Worm (Caenorhabditis elegans) whole organism, L4 larva: ENCODE results near the gene sor-1.

Experiments
- F10B5.3 ChIP-seq: sonication (generic microtip); optimal IDR thresholded peaks from 2 replicates; lab custom pipeline; 2016; ENCODE audit warnings: mild to moderate bottlenecking, missing genetic modification characterization, missing compliant biosample characterization
- F26F4.8 ChIP-seq: fragments of 200-800 bp; sonication (Bioruptor generic); conservative IDR thresholded peaks from 2 replicates; pipeline ENCODE4 v1.3.6; 2022; ENCODE audit warnings: missing genetic modification characterization, missing compliant biosample characterization
- F37D6.2 ChIP-seq: sonication (generic microtip); optimal IDR thresholded peaks from 2 replicates; lab custom pipeline; 2016; ENCODE audit warnings: mild to moderate bottlenecking, missing genetic modification characterization, missing compliant biosample characterization
- F44E2.7 ChIP-seq: fragments of 200-800 bp; sonication (Bioruptor generic); IDR thresholded peaks from 2 replicates; pipeline ENCODE4 v2.1.2; 2022; ENCODE audit warnings: missing genetic modification characterization, missing compliant biosample characterization
- Y48G9A.11 ChIP-seq: fragments of 200-800 bp; sonication (Bioruptor generic); IDR thresholded peaks from 2 replicates; pipeline ENCODE4 v1.3.6; 2022; ENCODE audit warnings: missing genetic modification reagents, missing genetic modification characterization, missing compliant biosample characterization
- aly-2 ChIP-seq: sonication (generic microtip); optimal IDR thresholded peaks from 2 replicates; lab custom pipeline; 2018; ENCODE audit warnings: missing biosample characterization, missing genetic modification characterization
- ama-1 ChIP-seq: fragments of 150-350 bp; optimal IDR thresholded peaks from 2 replicates; lab custom pipeline; 2014; ENCODE audit warnings: inconsistent platforms, mixed read lengths
- attf-4 ChIP-seq: sonication (generic microtip); optimal IDR thresholded peaks from 3 replicates; lab custom pipeline; 2017; ENCODE audit warnings: missing biosample characterization, missing genetic modification characterization
- ceh-28 ChIP-seq: fragments of 150-350 bp; optimal IDR thresholded peaks from 2 replicates; lab custom pipeline; 2014; ENCODE audit warnings: missing biosample characterization, missing genetic modification reagents, missing genetic modification characterization
- ceh-44 ChIP-seq: fragments of 200-800 bp; sonication (Bioruptor generic); IDR thresholded peaks from 2 replicates; pipeline ENCODE4 v1.3.6; 2022; ENCODE audit warnings: missing genetic modification reagents, missing genetic modification characterization, missing compliant biosample characterization
- ceh-62 ChIP-seq: sonication (generic microtip); optimal IDR thresholded peaks from 2 replicates; lab custom pipeline; 2017; ENCODE audit warnings: missing biosample characterization, missing genetic modification characterization
- ceh-82 ChIP-seq: sonication (generic microtip); optimal IDR thresholded peaks from 2 replicates; lab custom pipeline; 2017; ENCODE audit warnings: missing biosample characterization, missing genetic modification characterization
- ctbp-1 ChIP-seq: fragments of 200-800 bp; sonication (Bioruptor generic); IDR thresholded peaks from 2 replicates; pipeline ENCODE4 v1.3.6; 2022; ENCODE audit warnings: missing genetic modification reagents, missing genetic modification characterization, missing compliant biosample characterization
- daf-12 ChIP-seq: fragments of 150-350 bp; optimal IDR thresholded peaks from 2 replicates; lab custom pipeline; 2014; ENCODE audit warnings: missing biosample characterization, missing genetic modification reagents, missing genetic modification characterization
- daf-16 ChIP-seq, 3 experiments: sonication (generic microtip); optimal IDR thresholded peaks; 2 replicates each; lab custom pipeline; 2016 to 2017; ENCODE audit warnings: missing genetic modification characterization in 3 of 3, missing genetic modification reagents in 3 of 3, mild to moderate bottlenecking in 2 of 3, missing compliant biosample characterization in 2 of 3, missing biosample characterization in 1 of 3, moderate library complexity in 1 of 3
- daf-8 ChIP-seq: fragments of 200-800 bp; sonication (Bioruptor generic); IDR thresholded peaks from 2 replicates; pipeline ENCODE4 v1.3.6; 2022; ENCODE audit warnings: missing genetic modification characterization, missing compliant biosample characterization
- dmd-6 ChIP-seq: fragments of 200-800 bp; sonication (Bioruptor generic); IDR thresholded peaks from 2 replicates; pipeline ENCODE4 v1.3.6; 2022; ENCODE audit warnings: missing genetic modification reagents, missing genetic modification characterization, missing compliant biosample characterization
- duxl-1 ChIP-seq: sonication (generic microtip); optimal IDR thresholded peaks from 2 replicates; lab custom pipeline; 2016; ENCODE audit warnings: mild to moderate bottlenecking, missing genetic modification characterization, moderate library complexity, missing compliant biosample characterization; ENCODE audit not compliant: poor library complexity
- egl-27 ChIP-seq: sonication (generic microtip); optimal IDR thresholded peaks from 3 replicates; lab custom pipeline; 2017; ENCODE audit warnings: missing biosample characterization, missing genetic modification reagents, missing genetic modification characterization
- gei-8 ChIP-seq: fragments of 200-800 bp; sonication (Bioruptor generic); optimal IDR thresholded peaks from 2 replicates; lab custom pipeline; 2018; ENCODE audit warnings: mild to moderate bottlenecking, missing genetic modification characterization, missing compliant biosample characterization
- hlh-11 ChIP-seq: fragments of 200-800 bp; sonication (Bioruptor generic); optimal IDR thresholded peaks from 2 replicates; lab custom pipeline; 2018; ENCODE audit warnings: mild to moderate bottlenecking, missing genetic modification characterization, missing compliant biosample characterization
- hlh-30 ChIP-seq: sonication (generic microtip); optimal IDR thresholded peaks from 2 replicates; lab custom pipeline; 2017; ENCODE audit warnings: antibody characterized with exemption, mild to moderate bottlenecking, missing genetic modification characterization, missing compliant biosample characterization; ENCODE audit not compliant: insufficient read depth
- hmg-1.1 ChIP-seq: fragments of 200-800 bp; sonication (Bioruptor generic); IDR thresholded peaks from 2 replicates; pipeline ENCODE4 v1.3.6; 2022; ENCODE audit warnings: missing genetic modification reagents, missing genetic modification characterization, missing compliant biosample characterization
- jun-1 ChIP-seq: fragments of 150-350 bp; optimal IDR thresholded peaks from 2 replicates; lab custom pipeline; 2014; ENCODE audit warnings: missing biosample characterization, missing genetic modification reagents, missing genetic modification characterization
- lim-7 ChIP-seq: fragments of 200-800 bp; sonication (Bioruptor generic); IDR thresholded peaks from 2 replicates; pipeline ENCODE4 v1.3.6; 2022; ENCODE audit warnings: missing genetic modification characterization, missing compliant biosample characterization
- lin-38 ChIP-seq: fragments of 200-800 bp; sonication (Bioruptor generic); IDR thresholded peaks from 2 replicates; pipeline ENCODE4 v1.3.6; 2022; ENCODE audit warnings: missing genetic modification reagents, missing genetic modification characterization, missing compliant biosample characterization
- lin-39 ChIP-seq: fragments of 150-350 bp; optimal IDR thresholded peaks from 2 replicates; lab custom pipeline; 2014; ENCODE audit warnings: missing biosample characterization, missing genetic modification reagents, missing genetic modification characterization
- mdt-29 ChIP-seq: fragments of 200-800 bp; sonication (Bioruptor generic); IDR thresholded peaks from 2 replicates; pipeline ENCODE4 v1.3.6; 2022; ENCODE audit warnings: missing genetic modification reagents, missing genetic modification characterization, missing compliant biosample characterization
- mep-1 ChIP-seq: fragments of 150-350 bp; sonication (generic microtip); optimal IDR thresholded peaks from 3 replicates; lab custom pipeline; 2014; ENCODE audit warnings: missing biosample characterization, missing genetic modification characterization
- mes-2 ChIP-seq: sonication (generic microtip); optimal IDR thresholded peaks from 2 replicates; lab custom pipeline; 2016; ENCODE audit warnings: missing genotype, mild to moderate bottlenecking, missing genetic modification characterization, missing compliant biosample characterization; ENCODE audit not compliant: poor library complexity, severe bottlenecking
- mxl-2 ChIP-seq: fragments of 200-800 bp; sonication (Bioruptor generic); conservative IDR thresholded peaks from 2 replicates; pipeline ENCODE4 v1.3.6; 2022; ENCODE audit warnings: missing genetic modification reagents, missing genetic modification characterization, missing compliant biosample characterization
- nhr-10 ChIP-seq: fragments of 150-350 bp; optimal IDR thresholded peaks from 2 replicates; lab custom pipeline; 2014; ENCODE audit warnings: missing biosample characterization, missing genetic modification characterization
- nhr-102 ChIP-seq: sonication (generic microtip); optimal IDR thresholded peaks from 2 replicates; lab custom pipeline; 2016; ENCODE audit warnings: mild to moderate bottlenecking, missing genetic modification characterization, moderate library complexity, missing compliant biosample characterization
- nhr-111 ChIP-seq: fragments of 200-800 bp; sonication (Bioruptor generic); optimal IDR thresholded peaks from 2 replicates; lab custom pipeline; 2018; ENCODE audit warnings: mild to moderate bottlenecking, missing genetic modification characterization, missing compliant biosample characterization
- nhr-25 ChIP-seq: sonication (generic microtip); optimal IDR thresholded peaks from 2 replicates; lab custom pipeline; 2017; ENCODE audit warnings: missing genetic modification characterization, mild to moderate bottlenecking, missing compliant biosample characterization, antibody characterized with exemption, moderate library complexity, borderline replicate concordance; ENCODE audit not compliant: insufficient read depth
- nhr-48 ChIP-seq: sonication (generic microtip); optimal IDR thresholded peaks from 2 replicates; lab custom pipeline; 2016; ENCODE audit warnings: mild to moderate bottlenecking, missing genetic modification characterization, missing compliant biosample characterization
- nhr-6 ChIP-seq: fragments of 150-350 bp; optimal IDR thresholded peaks from 2 replicates; lab custom pipeline; 2014; ENCODE audit warnings: missing biosample characterization, missing genetic modification characterization
- pha-4 ChIP-seq, 2 experiments: fragments of 150-350 bp in 1 of 2; fragments of 200-800 bp in 1 of 2; sonication (Bioruptor generic) in 1 of 2; IDR thresholded peaks in 1 of 2; optimal IDR thresholded peaks in 1 of 2; 2 replicates each; pipeline versions ENCODE4 v1.3.6 to Lab custom; 2014 to 2022; ENCODE audit warnings: missing genetic modification characterization in 2 of 2, missing genetic modification reagents in 2 of 2, missing biosample characterization in 1 of 2, missing compliant biosample characterization in 1 of 2
- pqm-1 ChIP-seq: sonication (generic microtip); optimal IDR thresholded peaks from 2 replicates; lab custom pipeline; 2017; ENCODE audit warnings: missing biosample characterization, missing genetic modification characterization
- sdz-12 ChIP-seq: fragments of 200-800 bp; sonication (Bioruptor generic); optimal IDR thresholded peaks from 2 replicates; lab custom pipeline; 2018; ENCODE audit warnings: mild to moderate bottlenecking, missing genetic modification characterization, missing compliant biosample characterization
- snpc-4 ChIP-seq: fragments of 150-350 bp; optimal IDR thresholded peaks from 2 replicates; lab custom pipeline; 2014; ENCODE audit warnings: missing biosample characterization, missing genetic modification characterization
- zag-1 ChIP-seq: fragments of 150-350 bp; optimal IDR thresholded peaks from 2 replicates; lab custom pipeline; 2014; ENCODE audit warnings: missing biosample characterization, missing genetic modification characterization
- zfp-2 ChIP-seq: sonication (generic microtip); optimal IDR thresholded peaks from 2 replicates; lab custom pipeline; 2016; ENCODE audit warnings: mild to moderate bottlenecking, missing genetic modification characterization, missing compliant biosample characterization
- ztf-11 ChIP-seq: fragments of 150-350 bp; optimal IDR thresholded peaks from 2 replicates; lab custom pipeline; 2014; ENCODE audit warnings: missing biosample characterization, missing genetic modification characterization

sor-1 gene

DNA sequence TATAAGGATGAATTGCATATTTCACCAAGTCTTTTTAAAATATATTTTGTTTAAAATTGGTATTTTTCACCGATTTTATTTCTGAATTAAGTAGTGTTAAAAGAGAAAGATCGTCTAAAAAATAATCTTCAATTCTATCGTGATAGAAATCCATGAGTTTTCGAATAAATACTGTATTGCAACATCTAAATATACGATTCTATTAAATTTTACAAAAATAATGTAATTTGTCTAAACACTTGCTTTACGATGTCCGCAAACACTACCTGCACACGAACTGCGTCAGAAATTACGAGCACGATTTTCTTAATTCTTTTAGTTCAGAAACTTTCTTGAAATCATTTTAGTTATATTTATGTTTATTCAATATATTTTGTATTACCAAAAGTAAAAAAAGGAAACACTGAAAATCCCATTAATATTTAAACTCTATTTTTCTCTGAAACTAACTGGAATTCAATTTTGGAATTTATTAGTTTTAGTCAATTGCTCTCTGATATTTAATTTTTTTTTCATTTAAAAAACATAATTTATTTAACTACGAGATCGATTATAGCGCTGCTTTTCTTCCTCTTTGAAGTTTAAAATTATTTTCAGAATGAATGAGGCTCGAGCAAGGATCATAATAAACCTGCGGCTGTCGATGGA, 31.3 kb downstream of the sor-1 start, which contains the start of gene mrpl-32 (continued):
- TF ChIP-seq lim-7 = 0 out of 2 replicates have a peak, but pooled peaks have one; percentile 56
- TF ChIP-seq mxl-2 (GFP tag; lab: Robert Waterston, UW) = no peak
- no peak for TF ChIP-seq lin-39 (tag; lab: Kevin White, UChicago)
- TF ChIP-seq jun-1 = no peak
- TF ChIP-seq nhr-10 (tag; lab: Kevin White, UChicago) = no peak
- no peak for TF ChIP-seq aly-2 (tag; lab: Kevin White, UChicago)
- no peak for TF ChIP-seq attf-4 (tag; lab: Kevin White, UChicago)
- no peak for TF ChIP-seq dmd-6 (GFP tag; lab: Robert Waterston, UW)
- peak; percentile 30; the same call in 1 of the 2 replicates for TF ChIP-seq pha-4 (GFP tag; IDR thresholded peaks at IDR 0.05; lab: Robert Waterston, UW)
- TF ChIP-seq pha-4 (tag; optimal IDR thresholded peaks at IDR 0.05; lab: Kevin White, UChicago) = peak; percentile 26
- no peak for TF ChIP-seq ctbp-1 (GFP tag; lab: Robert Waterston, UW)
- TF ChIP-seq F44E2.7 (GFP tag; lab: Robert Waterston, UW) = no peak
- TF ChIP-seq daf-12 (tag; lab: Kevin White, UChicago) = no peak
- TF ChIP-seq ceh-82 (tag; lab: Kevin White, UChicago) = no peak
- no peak for TF ChIP-seq nhr-25
- peak; percentile 15 for TF ChIP-seq nhr-6
- TF ChIP-seq mdt-29 (GFP tag; lab: Robert Waterston, UW) = no peak
- no peak for TF ChIP-seq zag-1 (tag; lab: Kevin White, UChicago)
- TF ChIP-seq F26F4.8 = no peak
- no peak for TF ChIP-seq zfp-2 (tag; lab: Kevin White, UChicago)
- TF ChIP-seq nhr-102 (tag; lab: Kevin White, UChicago) = peak; percentile 35
- TF ChIP-seq ama-1 = peak; percentile 16
- no peak for TF ChIP-seq egl-27 (tag; lab: Kevin White, UChicago)
- no peak for TF ChIP-seq snpc-4 (tag; lab: Kevin White, UChicago)
- TF ChIP-seq gei-8 = no peak

DNA sequence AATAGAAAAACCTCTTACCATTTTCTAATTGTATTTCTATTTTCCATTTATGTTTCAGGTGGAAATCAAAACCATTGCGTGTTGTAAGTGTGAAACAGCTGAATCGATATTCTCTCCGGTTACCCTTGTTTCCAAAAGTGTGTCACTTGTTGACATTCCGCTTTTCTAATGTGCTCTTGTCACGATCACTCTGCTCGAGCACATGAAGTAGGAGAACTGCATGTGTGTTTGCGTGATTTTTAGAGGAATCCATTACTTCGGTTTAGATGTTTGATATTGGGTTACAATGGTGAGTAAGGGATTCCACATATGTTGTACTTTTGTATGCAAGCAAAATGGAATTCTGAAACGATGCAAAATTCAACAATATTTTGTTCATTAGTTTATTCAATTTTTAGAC, 32.5 kb downstream of the sor-1 start:
- TF ChIP-seq lim-7 (no peak), ztf-11 (no peak), duxl-1 (tag; lab: Kevin White, UChicago) (peak; percentile 27), daf-16 (GFP tag; optimal IDR thresholded peaks at IDR 0.05; lab: Kevin White, UChicago) (no peak), daf-16 (tag; optimal IDR thresholded peaks at IDR 0.05; lab: Kevin White, UChicago) (peak; percentile 54), pqm-1 (tag; lab: Kevin White, UChicago) (no peak), F10B5.3 (tag; lab: Kevin White, UChicago) (no peak), F37D6.2 (tag; lab: Kevin White, UChicago) (no peak), hlh-11 (tag; lab: Kevin White, UChicago) (no peak), ceh-28 (tag; lab: Kevin White, UChicago) (no peak), hlh-30 (tag; lab: Kevin White, UChicago) (peak; percentile 20), nhr-6 (no peak), lin-38 (peak; percentile 42; the same call in 1 of the 2 replicates), hmg-1.1 (GFP tag; lab: Robert Waterston, UW) (no peak), ama-1 (no peak), Y48G9A.11 (GFP tag; lab: Robert Waterston, UW) (no peak)

DNA sequence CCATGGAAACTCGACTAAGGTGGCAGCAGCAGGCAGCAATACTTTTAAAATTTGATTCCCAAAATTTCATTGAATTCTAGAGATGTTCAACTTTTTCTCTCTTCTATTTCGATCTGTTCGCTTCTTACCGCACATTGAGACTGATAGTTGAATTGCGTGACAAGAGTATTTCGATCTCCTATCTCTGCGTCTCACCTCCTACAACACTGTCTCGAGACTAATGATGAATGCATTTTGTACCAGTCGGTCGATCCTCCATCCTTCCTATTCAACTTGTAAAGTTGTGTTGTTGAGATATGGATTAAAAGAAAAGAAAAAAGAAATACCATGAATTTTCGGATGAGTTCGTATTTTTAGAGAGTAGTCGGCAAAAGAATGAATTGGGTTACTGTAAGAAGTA, 33.2 kb downstream of the sor-1 start:
- TF ChIP-seq ceh-62 (tag; lab: Kevin White, UChicago) (no peak), ceh-28 (tag; lab: Kevin White, UChicago) (no peak), mes-2 (tag; lab: Kevin White, UChicago) (no peak), daf-8 (GFP tag; lab: Robert Waterston, UW) (no peak), nhr-48 (tag; lab: Kevin White, UChicago) (no peak), nhr-111 (GFP tag; lab: Kevin White, UChicago) (no peak), duxl-1 (tag; lab: Kevin White, UChicago) (no peak), ceh-44 (GFP tag; lab: Robert Waterston, UW) (no peak), mep-1 (no peak), sdz-12 (GFP tag; lab: Kevin White, UChicago) (no peak)
